Worm (Caenorhabditis elegans): Measurements from ENCODE around the gene R03D7.8.

- TF ChIP-seq ama-1 (optimal IDR thresholded peaks at IDR 0.05) (no peak), ama-1 (GFP tag; optimal IDR thresholded peaks at IDR 0.05) (no peak), him-1 (tag; optimal IDR thresholded peaks at IDR 0.05) (no peak), mel-28 (tag; optimal IDR thresholded peaks at IDR 0.05; ENCODE audit: borderline replicate concordance) (no peak)
Measured at ce11 chrII:10959676-10960075, 3.0 kb upstream of the R03D7.8 start.

Data from whole organism, young adult.